Worm (Caenorhabditis elegans): ENCODE data around the gene mrpl-18.

Gene mrpl-18

ce11 chrIII:8175263-8175662 is 30.4 kb downstream of the mrpl-18 start:
- TF ChIP-seq hlh-17 (GFP tag; optimal IDR thresholded peaks at IDR 0.05; ENCODE audit: borderline replicate concordance) (no peak), dpl-1 (GFP tag; optimal IDR thresholded peaks at IDR 0.05) (no peak), pag-3 (tag; optimal IDR thresholded peaks at IDR 0.05; ENCODE audit: borderline replicate concordance, insufficient read depth) (no peak), nhr-11 (tag; optimal IDR thresholded peaks at IDR 0.05) (no peak), mep-1 (tag; optimal IDR thresholded peaks at IDR 0.05) (no peak)

- TF ChIP-seq vab-15 (tag; optimal IDR thresholded peaks at IDR 0.05) (no peak), lin-14 (GFP tag; optimal IDR thresholded peaks at IDR 0.05) (peak; percentile 3)
Measured at ce11 chrIII:8176265-8176664, 31.4 kb downstream of the mrpl-18 start, which contains the start of gene C50C3.12. TSS of gene C50C3.12 (plus strand) at chrIII:8176565.

ce11 chrIII:8178924-8179323 is 34.1 kb downstream of the mrpl-18 start, which contains the start of gene C50C3.5:
TSS of gene C50C3.5 (plus strand) at chrIII:8179224.
- TF ChIP-seq nhr-90 (tag; optimal IDR thresholded peaks at IDR 0.05; ENCODE audit: poor library complexity) (no peak), lir-3 (tag; optimal IDR thresholded peaks at IDR 0.05; ENCODE audit: poor library complexity) (no peak), fkh-10 (GFP tag; optimal IDR thresholded peaks at IDR 0.05) (peak; percentile 52), lin-14 (GFP tag; optimal IDR thresholded peaks at IDR 0.05) (peak; percentile 37), dsc-1 (tag; optimal IDR thresholded peaks at IDR 0.05) (no peak)

- TF ChIP-seq zip-4 (GFP tag; optimal IDR thresholded peaks at IDR 0.05) (no peak), C16A3.4 (tag; optimal IDR thresholded peaks at IDR 0.05) (no peak), aha-1 (tag; optimal IDR thresholded peaks at IDR 0.05) (no peak), elt-2 (tag; optimal IDR thresholded peaks at IDR 0.05) (no peak), snu-23 (GFP tag; optimal IDR thresholded peaks at IDR 0.05) (no peak), snpc-4 (tag; optimal IDR thresholded peaks at IDR 0.05) (no peak), ceh-88 (GFP tag; IDR thresholded peaks at IDR 0.05) (no peak), C04F5.9 (tag; optimal IDR thresholded peaks at IDR 0.05) (no peak), fkh-4 (tag; optimal IDR thresholded peaks at IDR 0.05; ENCODE audit: borderline replicate concordance) (no peak), fkh-10 (GFP tag; optimal IDR thresholded peaks at IDR 0.05) (no peak), mep-1 (tag; optimal IDR thresholded peaks at IDR 0.05) (no peak), lin-14 (GFP tag; optimal IDR thresholded peaks at IDR 0.05) (no peak), zag-1 (tag; optimal IDR thresholded peaks at IDR 0.05) (no peak), unc-86 (tag; optimal IDR thresholded peaks at IDR 0.05) (no peak), blmp-1 (tag; optimal IDR thresholded peaks at IDR 0.05) (no peak), egl-13 (tag; optimal IDR thresholded peaks at IDR 0.05) (no peak), nhr-47 (tag; optimal IDR thresholded peaks at IDR 0.05) (no peak), Y116A8C.19 (tag; optimal IDR thresholded peaks at IDR 0.05; ENCODE audit: borderline replicate concordance) (no peak), nhr-28 (tag; optimal IDR thresholded peaks at IDR 0.05) (no peak), unc-62 (GFP tag; optimal IDR thresholded peaks at IDR 0.05) (no peak)
Measured at ce11 chrIII:8181581-8181980, 36.8 kb downstream of the mrpl-18 start, which contains the start of gene spc-2. TSS of gene spc-2 (plus strand) at chrIII:8181881.

ce11 chrIII:8182573-8182972 is 37.8 kb downstream of the mrpl-18 start:
- TF ChIP-seq lin-35 (GFP tag; optimal IDR thresholded peaks at IDR 0.05): no peak
- TF ChIP-seq ztf-4 (tag; optimal IDR thresholded peaks at IDR 0.05): no peak
- TF ChIP-seq egl-13 (tag; optimal IDR thresholded peaks at IDR 0.05): no peak
- no peak for TF ChIP-seq zip-4 (GFP tag; optimal IDR thresholded peaks at IDR 0.05)
- no peak for TF ChIP-seq mab-9 (GFP tag; IDR thresholded peaks at IDR 0.05)
- TF ChIP-seq nhr-28 (tag; optimal IDR thresholded peaks at IDR 0.05): no peak

ce11 chrIII:8185130-8185529 is 40.3 kb downstream of the mrpl-18 start:
- no peak for TF ChIP-seq fkh-8 (tag; optimal IDR thresholded peaks at IDR 0.05)
- no peak for TF ChIP-seq nhr-90 (tag; optimal IDR thresholded peaks at IDR 0.05; ENCODE audit: poor library complexity)
- TF ChIP-seq unc-130 (tag; optimal IDR thresholded peaks at IDR 0.05): no peak
- TF ChIP-seq ceh-82 (tag; optimal IDR thresholded peaks at IDR 0.05): no peak

Measured in whole organism, L1 larva.